Fruit fly (Drosophila melanogaster) whole organism, wandering third instar larva: ENCODE results near the gene spz4.

Source experiments
- Hr78 ChIP-seq: fragments of >200 bp; optimal IDR thresholded peaks from 2 replicates; lab custom pipeline; 2017; ENCODE audit warnings: missing biosample characterization, missing genetic modification characterization
- sv ChIP-seq: fragments of 200-800 bp; sonication (Bioruptor generic); optimal IDR thresholded peaks from 3 replicates; lab custom pipeline; 2016; ENCODE audit warnings: missing biosample characterization, missing genetic modification characterization
- tai ChIP-seq: sonication (Bioruptor generic); optimal IDR thresholded peaks from 2 replicates; lab custom pipeline; 2016; ENCODE audit warnings: missing biosample characterization, missing genetic modification characterization

DNA sequence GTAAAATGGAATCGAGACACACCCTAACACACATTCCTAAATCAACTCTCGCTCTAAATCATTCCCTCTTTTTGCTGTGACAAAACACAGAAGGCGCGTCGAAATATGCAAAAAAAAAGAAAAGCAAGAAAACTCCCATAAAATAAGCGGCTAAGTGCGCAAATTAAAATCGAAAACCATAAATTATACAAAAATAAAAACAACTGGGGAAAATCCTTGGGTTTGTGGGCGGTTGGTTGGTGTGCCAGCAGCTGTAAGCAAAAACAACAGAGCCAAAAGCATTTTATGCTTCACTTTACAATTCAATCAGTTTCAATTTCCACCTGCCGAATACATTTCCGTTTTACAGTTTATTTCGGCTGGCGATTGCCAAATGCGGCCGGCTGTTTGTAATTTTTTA is 34.3 kb downstream of the spz4 start, which contains the start of gene CG43438:
- TF ChIP-seq Hr78 (no peak), tai (GFP tag; lab: Kevin White, UChicago) (no peak), sv (no peak)
